Worm (Caenorhabditis elegans) whole organism, L4/young adult: Measurements from ENCODE around the gene bbs-8.

Experiments used
- W03F9.2 ChIP-seq: fragments of 150-350 bp; optimal IDR thresholded peaks from 2 replicates; lab custom pipeline; 2014; ENCODE audit warnings: missing biosample characterization, missing genetic modification characterization
- dao-5 ChIP-seq: sonication (generic microtip); optimal IDR thresholded peaks from 2 replicates; lab custom pipeline; 2016; ENCODE audit warnings: missing genotype, missing genetic modification characterization, moderate library complexity, missing compliant biosample characterization
- him-1 ChIP-seq: sonication (generic microtip); optimal IDR thresholded peaks from 2 replicates; lab custom pipeline; 2016; ENCODE audit warnings: missing genotype, missing genetic modification reagents, missing genetic modification characterization, missing compliant biosample characterization

- TF ChIP-seq dao-5 (tag; lab: Kevin White, UChicago) (no peak), him-1 (tag; lab: Kevin White, UChicago) (no peak), W03F9.2 (tag; lab: Kevin White, UChicago) (no peak)
Measured at ce11 chrV:6722378-6722777, 42.5 kb downstream of the bbs-8 start, which contains the start of gene ZC487.2.
